Worm (Caenorhabditis elegans) whole organism, mixed stage, embryonic: ENCODE results near the gene Y22D7AR.6.

ENCODE experiments used
- snpc-4 ChIP-seq: fragments of 150-350 bp; optimal IDR thresholded peaks from 2 replicates; lab custom pipeline; 2014; ENCODE audit warnings: missing biosample characterization, missing genetic modification characterization
- ztf-11 ChIP-seq: fragments of 150-350 bp; optimal IDR thresholded peaks from 2 replicates; lab custom pipeline; 2014; ENCODE audit warnings: missing biosample characterization, missing genetic modification characterization

DNA sequence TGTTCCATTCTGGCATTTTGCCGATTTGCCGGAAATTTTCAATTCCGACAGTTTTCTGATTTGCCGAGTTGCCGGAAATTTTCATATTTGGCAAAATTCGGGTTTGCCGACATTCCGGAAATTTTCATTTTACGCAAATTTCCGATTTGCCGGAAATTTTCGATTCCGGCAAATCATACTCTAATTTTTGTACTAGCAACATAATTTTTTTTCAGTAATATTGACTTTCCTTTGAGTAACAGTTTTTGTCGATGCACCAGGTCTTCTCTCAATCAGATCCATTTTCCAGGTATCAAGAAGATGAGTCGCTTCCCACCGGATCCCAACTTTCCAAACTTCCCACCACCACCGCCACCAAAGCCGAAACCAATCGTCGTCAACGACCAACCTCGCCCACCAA is 35.4 kb downstream of the Y22D7AR.6 start, which contains the start of gene Y22D7AL.3:
- TF ChIP-seq snpc-4 (tag; lab: Kevin White, UChicago) (no peak), ztf-11 (tag; lab: Kevin White, UChicago) (no peak)
